Worm (Caenorhabditis elegans): Measurements from ENCODE around the gene F56C3.4.

ce11 chrX:1329847-1330246 lies 30.7 kb downstream of the F56C3.4 start, which contains the start of gene F21E9.2:
- TF ChIP-seq pes-1 (GFP tag; IDR thresholded peaks at IDR 0.05) (no peak), flt-1 (GFP tag; IDR thresholded peaks at IDR 0.05) (no peak), ceh-13 (GFP tag; optimal IDR thresholded peaks at IDR 0.05) (no peak), ama-1 (optimal IDR thresholded peaks at IDR 0.05) (no peak), F13C5.2 (tag; optimal IDR thresholded peaks at IDR 0.05) (no peak), sea-1 (GFP tag; conservative IDR thresholded peaks at IDR 0.05) (no peak), tbx-37 (GFP tag; conservative IDR thresholded peaks at IDR 0.05) (no peak)

All from whole organism, early embryonic.